Worm (Caenorhabditis elegans) whole organism, late embryonic: ENCODE results near the gene C45G9.9.
A peak's percentile ranks its signal among the peaks of the same experiment; 100 is the strongest.

Experiments
- C08G9.2 ChIP-seq: sonication (generic microtip); optimal IDR thresholded peaks from 2 replicates; lab custom pipeline; 2016; ENCODE audit warnings: mild to moderate bottlenecking, missing genetic modification characterization, moderate library complexity, missing compliant biosample characterization
- C38D4.7 ChIP-seq: fragments of 200-800 bp; sonication (Bioruptor generic); optimal IDR thresholded peaks from 2 replicates; lab custom pipeline; 2018; ENCODE audit warnings: mild to moderate bottlenecking, missing genetic modification characterization, moderate library complexity, missing compliant biosample characterization
- F13H6.1 ChIP-seq: sonication (generic microtip); optimal IDR thresholded peaks from 2 replicates; lab custom pipeline; 2016; ENCODE audit warnings: missing genetic modification characterization, missing compliant biosample characterization
- K09A11.1 ChIP-seq: sonication (generic microtip); optimal IDR thresholded peaks from 2 replicates; lab custom pipeline; 2017; ENCODE audit warnings: antibody characterized with exemption, mild to moderate bottlenecking, missing genetic modification characterization, missing compliant biosample characterization; ENCODE audit not compliant: insufficient read depth
- T23F11.4 ChIP-seq: fragments of 200-800 bp; sonication (Bioruptor generic); optimal IDR thresholded peaks from 2 replicates; lab custom pipeline; 2018; ENCODE audit warnings: mild to moderate bottlenecking, missing genetic modification characterization, missing compliant biosample characterization
- Y22D7AL.16 ChIP-seq: sonication (generic microtip); optimal IDR thresholded peaks from 2 replicates; lab custom pipeline; 2016; ENCODE audit warnings: missing genetic modification characterization, missing compliant biosample characterization
- ahr-1 ChIP-seq: sonication (generic microtip); optimal IDR thresholded peaks from 2 replicates; lab custom pipeline; 2016; ENCODE audit warnings: missing genetic modification characterization, missing compliant biosample characterization
- ama-1 ChIP-seq: fragments of 150-350 bp; optimal IDR thresholded peaks from 2 replicates; lab custom pipeline; 2014
- ceh-14 ChIP-seq: sonication (generic microtip); optimal IDR thresholded peaks from 2 replicates; lab custom pipeline; 2016; ENCODE audit warnings: missing genotype, missing genetic modification characterization, missing compliant biosample characterization
- ceh-18 ChIP-seq: sonication (generic microtip); optimal IDR thresholded peaks from 2 replicates; lab custom pipeline; 2016; ENCODE audit warnings: missing genetic modification characterization, missing compliant biosample characterization
- ceh-19 ChIP-seq: fragments of 200-800 bp; sonication (Bioruptor generic); optimal IDR thresholded peaks from 2 replicates; lab custom pipeline; 2018; ENCODE audit warnings: mild to moderate bottlenecking, missing genetic modification characterization, missing compliant biosample characterization
- ceh-24 ChIP-seq: sonication (generic microtip); optimal IDR thresholded peaks from 2 replicates; lab custom pipeline; 2016; ENCODE audit warnings: mild to moderate bottlenecking, missing genetic modification characterization, missing compliant biosample characterization
- ceh-31 ChIP-seq: sonication (generic microtip); optimal IDR thresholded peaks from 2 replicates; lab custom pipeline; 2016; ENCODE audit warnings: missing genetic modification characterization, missing compliant biosample characterization
- ceh-34 ChIP-seq: sonication (generic microtip); optimal IDR thresholded peaks from 2 replicates; lab custom pipeline; 2016; ENCODE audit warnings: mild to moderate bottlenecking, missing genetic modification characterization, missing compliant biosample characterization
- ceh-45 ChIP-seq: fragments of 200-800 bp; sonication (Bioruptor generic); IDR thresholded peaks from 2 replicates; pipeline ENCODE4 v1.3.6; 2022; ENCODE audit warnings: missing genetic modification reagents, missing genetic modification characterization, missing compliant biosample characterization
- ceh-6 ChIP-seq: fragments of 200-800 bp; sonication (Bioruptor generic); optimal IDR thresholded peaks from 2 replicates; lab custom pipeline; 2018; ENCODE audit warnings: mild to moderate bottlenecking, missing genetic modification characterization, missing compliant biosample characterization
- ceh-9 ChIP-seq: sonication (generic microtip); optimal IDR thresholded peaks from 2 replicates; lab custom pipeline; 2016; ENCODE audit warnings: mild to moderate bottlenecking, missing genetic modification characterization, inconsistent platforms, missing compliant biosample characterization
- che-1 ChIP-seq: sonication (generic microtip); optimal IDR thresholded peaks from 2 replicates; lab custom pipeline; 2016; ENCODE audit warnings: mild to moderate bottlenecking, missing genetic modification characterization, missing compliant biosample characterization
- dmd-4 ChIP-seq: sonication (generic microtip); optimal IDR thresholded peaks from 2 replicates; lab custom pipeline; 2016; ENCODE audit warnings: borderline replicate concordance, missing genetic modification characterization, missing compliant biosample characterization
- dve-1 ChIP-seq: sonication (generic microtip); optimal IDR thresholded peaks from 2 replicates; lab custom pipeline; 2017; ENCODE audit warnings: antibody characterized with exemption, mild to moderate bottlenecking, missing genetic modification characterization, missing compliant biosample characterization
- elt-2 ChIP-seq: sonication (generic microtip); optimal IDR thresholded peaks from 2 replicates; lab custom pipeline; 2016; ENCODE audit warnings: missing genetic modification reagents, missing genetic modification characterization, missing compliant biosample characterization
- ets-4 ChIP-seq: sonication (generic microtip); optimal IDR thresholded peaks from 2 replicates; lab custom pipeline; 2016; ENCODE audit warnings: missing genetic modification characterization, missing compliant biosample characterization
- eyg-1 ChIP-seq: sonication (generic microtip); optimal IDR thresholded peaks from 2 replicates; lab custom pipeline; 2016; ENCODE audit warnings: missing genotype, missing genetic modification characterization, missing compliant biosample characterization
- fax-1 ChIP-seq: sonication (generic microtip); optimal IDR thresholded peaks from 2 replicates; lab custom pipeline; 2016; ENCODE audit warnings: missing genotype, missing genetic modification characterization, missing compliant biosample characterization
- fkh-10 ChIP-seq: fragments of 150-350 bp; optimal IDR thresholded peaks from 2 replicates; lab custom pipeline; 2014; ENCODE audit warnings: missing biosample characterization, missing genetic modification reagents, missing genetic modification characterization
- fkh-6 ChIP-seq: sonication (generic microtip); optimal IDR thresholded peaks from 2 replicates; lab custom pipeline; 2016; ENCODE audit warnings: missing genetic modification characterization, missing compliant biosample characterization
- gmeb-2 ChIP-seq: sonication (generic microtip); optimal IDR thresholded peaks from 2 replicates; lab custom pipeline; 2016; ENCODE audit warnings: missing genetic modification characterization, inconsistent platforms, missing compliant biosample characterization
- hlh-13 ChIP-seq: fragments of 200-800 bp; sonication (Bioruptor generic); optimal IDR thresholded peaks from 2 replicates; lab custom pipeline; 2018; ENCODE audit warnings: mild to moderate bottlenecking, missing genetic modification characterization, missing compliant biosample characterization
- hlh-15 ChIP-seq: sonication (generic microtip); optimal IDR thresholded peaks from 2 replicates; lab custom pipeline; 2016; ENCODE audit warnings: missing genetic modification characterization, missing compliant biosample characterization
- hlh-30 ChIP-seq: sonication (generic microtip); optimal IDR thresholded peaks from 2 replicates; lab custom pipeline; 2017; ENCODE audit warnings: antibody characterized with exemption, missing genetic modification characterization, missing compliant biosample characterization; ENCODE audit not compliant: insufficient read depth
- hlh-6 ChIP-seq: sonication (generic microtip); optimal IDR thresholded peaks from 2 replicates; lab custom pipeline; 2016; ENCODE audit warnings: missing genotype, missing genetic modification characterization, missing compliant biosample characterization
- hlh-8 ChIP-seq: sonication (generic microtip); optimal IDR thresholded peaks from 2 replicates; lab custom pipeline; 2016; ENCODE audit warnings: missing genotype, missing genetic modification characterization, missing compliant biosample characterization
- lim-6 ChIP-seq: sonication (generic microtip); optimal IDR thresholded peaks from 2 replicates; lab custom pipeline; 2016; ENCODE audit warnings: missing genetic modification characterization, missing compliant biosample characterization
- lin-11 ChIP-seq: fragments of 200-800 bp; sonication (Bioruptor generic); optimal IDR thresholded peaks from 2 replicates; lab custom pipeline; 2018; ENCODE audit warnings: mild to moderate bottlenecking, missing genetic modification characterization, missing compliant biosample characterization
- madf-2 ChIP-seq: sonication (generic microtip); optimal IDR thresholded peaks from 2 replicates; lab custom pipeline; 2017; ENCODE audit warnings: missing genetic modification characterization, missing compliant biosample characterization
- mec-3 ChIP-seq: sonication (generic microtip); optimal IDR thresholded peaks from 2 replicates; lab custom pipeline; 2016; ENCODE audit warnings: borderline replicate concordance, missing genetic modification characterization, missing compliant biosample characterization
- nfya-1 ChIP-seq: sonication (generic microtip); optimal IDR thresholded peaks from 2 replicates; lab custom pipeline; 2017; ENCODE audit warnings: missing genetic modification characterization, mild to moderate bottlenecking, missing compliant biosample characterization, antibody characterized with exemption, moderate library complexity
- nhr-11 ChIP-seq: fragments of 150-350 bp; optimal IDR thresholded peaks from 2 replicates; lab custom pipeline; 2014; ENCODE audit warnings: missing biosample characterization, missing genetic modification characterization
- npax-4 ChIP-seq: sonication (generic microtip); optimal IDR thresholded peaks from 2 replicates; lab custom pipeline; 2016; ENCODE audit warnings: missing genetic modification characterization, missing compliant biosample characterization
- odd-2 ChIP-seq: sonication (generic microtip); optimal IDR thresholded peaks from 2 replicates; lab custom pipeline; 2017; ENCODE audit warnings: antibody characterized with exemption, mild to moderate bottlenecking, missing genetic modification characterization, missing compliant biosample characterization
- pag-3 ChIP-seq: sonication (generic microtip); optimal IDR thresholded peaks from 2 replicates; lab custom pipeline; 2016; ENCODE audit warnings: missing compliant biosample characterization, missing genetic modification characterization, borderline replicate concordance
- pax-1 ChIP-seq: fragments of 150-350 bp; optimal IDR thresholded peaks from 2 replicates; lab custom pipeline; 2014; ENCODE audit warnings: missing biosample characterization, missing genetic modification characterization
- pha-2 ChIP-seq: sonication (generic microtip); optimal IDR thresholded peaks from 2 replicates; lab custom pipeline; 2017; ENCODE audit warnings: mild to moderate bottlenecking, missing genetic modification characterization, missing compliant biosample characterization
- pha-4 ChIP-seq: fragments of 150-350 bp; optimal IDR thresholded peaks from 2 replicates; lab custom pipeline; 2018; ENCODE audit warnings: missing biosample characterization, missing genetic modification reagents, missing genetic modification characterization
- ref-2 ChIP-seq: sonication (generic microtip); optimal IDR thresholded peaks from 2 replicates; lab custom pipeline; 2016; ENCODE audit warnings: missing genetic modification characterization, missing compliant biosample characterization
- sdc-2 ChIP-seq: sonication (generic microtip); optimal IDR thresholded peaks from 2 replicates; lab custom pipeline; 2016; ENCODE audit warnings: missing genotype, missing genetic modification characterization, missing compliant biosample characterization
- sox-2 ChIP-seq: fragments of 200-800 bp; sonication (Bioruptor generic); IDR thresholded peaks from 2 replicates; pipeline ENCODE4 v1.3.6; 2022; ENCODE audit warnings: missing genetic modification reagents, missing genetic modification characterization, missing compliant biosample characterization
- syd-9 ChIP-seq: sonication (generic microtip); optimal IDR thresholded peaks from 2 replicates; lab custom pipeline; 2016; ENCODE audit warnings: mild to moderate bottlenecking, missing genetic modification characterization, moderate library complexity, missing compliant biosample characterization
- tbx-7 ChIP-seq: sonication (generic microtip); optimal IDR thresholded peaks from 2 replicates; lab custom pipeline; 2016; ENCODE audit warnings: missing genotype, missing genetic modification characterization, missing compliant biosample characterization
- ttx-3 ChIP-seq: sonication (generic microtip); optimal IDR thresholded peaks from 2 replicates; lab custom pipeline; 2016; ENCODE audit warnings: missing genetic modification reagents, missing genetic modification characterization, missing compliant biosample characterization
- unc-86 ChIP-seq: sonication (generic microtip); optimal IDR thresholded peaks from 2 replicates; lab custom pipeline; 2016; ENCODE audit warnings: missing genetic modification characterization, missing compliant biosample characterization
- zip-5 ChIP-seq: sonication (generic microtip); optimal IDR thresholded peaks from 2 replicates; lab custom pipeline; 2016; ENCODE audit warnings: missing genetic modification characterization, missing compliant biosample characterization
- ztf-16 ChIP-seq: sonication (generic microtip); optimal IDR thresholded peaks from 2 replicates; lab custom pipeline; 2017; ENCODE audit warnings: missing genetic modification characterization, missing compliant biosample characterization

C45G9.9 gene

ce11 chrIII:5068675-5069233, 13.1 kb upstream of the C45G9.9 start, which contains the start of the genes C45G9.11 and C45G9.2:
Gene C45G9.11 (minus strand): TSS chrIII:5068725.
Gene C45G9.2 (plus strand): TSS chrIII:5069066.
- TF ChIP-seq pag-3 (tag; lab: Kevin White, UChicago) = no peak
- no peak for TF ChIP-seq ama-1
- TF ChIP-seq ceh-19 (GFP tag; lab: Kevin White, UChicago) = no peak
- no peak for TF ChIP-seq ceh-45 (GFP tag; lab: Robert Waterston, UW)
- no peak for TF ChIP-seq T23F11.4
- TF ChIP-seq fkh-10 = no peak
- no peak for TF ChIP-seq pha-2 (tag; lab: Kevin White, UChicago)
- TF ChIP-seq tbx-7 (tag; lab: Kevin White, UChicago) = peak; percentile 93
- peak; percentile 96 for TF ChIP-seq ceh-31 (tag; lab: Kevin White, UChicago)
- peak; percentile 81 for TF ChIP-seq ref-2 (tag; lab: Kevin White, UChicago)
- no peak for TF ChIP-seq ttx-3 (tag; lab: Kevin White, UChicago)
- no peak for TF ChIP-seq pha-4 (tag; lab: Kevin White, UChicago)
- no peak for TF ChIP-seq hlh-15 (tag; lab: Kevin White, UChicago)
- no peak for TF ChIP-seq madf-2
- TF ChIP-seq Y22D7AL.16 (tag; lab: Kevin White, UChicago) = no peak
- peak; percentile 8 for TF ChIP-seq ztf-16 (tag; lab: Kevin White, UChicago)
- peak; percentile 99 for TF ChIP-seq ets-4
- TF ChIP-seq syd-9 (tag; lab: Kevin White, UChicago) = peak; percentile 44
- TF ChIP-seq nhr-11 (tag; lab: Kevin White, UChicago) = no peak
- no peak for TF ChIP-seq ceh-24
- TF ChIP-seq hlh-8 (tag; lab: Kevin White, UChicago) = peak; percentile 89
- TF ChIP-seq zip-5 (tag; lab: Kevin White, UChicago) = peak; percentile 81
- TF ChIP-seq eyg-1 = no peak
- no peak for TF ChIP-seq ceh-6
- TF ChIP-seq npax-4 (tag; lab: Kevin White, UChicago) = no peak
- TF ChIP-seq ceh-18 (tag; lab: Kevin White, UChicago) = no peak
- TF ChIP-seq lin-11 = no peak
- TF ChIP-seq C08G9.2 (tag; lab: Kevin White, UChicago) = peak; percentile 96
- TF ChIP-seq odd-2 (tag; lab: Kevin White, UChicago) = no peak
- peak; percentile 28 for TF ChIP-seq sdc-2 (tag; lab: Kevin White, UChicago)
- peak; percentile 60 for TF ChIP-seq ahr-1 (tag; lab: Kevin White, UChicago)
- TF ChIP-seq ceh-14 (tag; lab: Kevin White, UChicago) = peak; percentile 59
- no peak for TF ChIP-seq hlh-6 (tag; lab: Kevin White, UChicago)
- no peak for TF ChIP-seq ceh-9 (tag; lab: Kevin White, UChicago)
- no peak for TF ChIP-seq fkh-6 (tag; lab: Kevin White, UChicago)
- TF ChIP-seq dmd-4 = no peak
- TF ChIP-seq hlh-13 (GFP tag; lab: Kevin White, UChicago) = no peak
- TF ChIP-seq unc-86 (tag; lab: Kevin White, UChicago) = no peak
- no peak for TF ChIP-seq nfya-1 (tag; lab: Kevin White, UChicago)
- TF ChIP-seq pax-1 = peak; percentile 21
- TF ChIP-seq C38D4.7 = no peak
- TF ChIP-seq lim-6 (tag; lab: Kevin White, UChicago) = peak; percentile 70
- TF ChIP-seq elt-2 (tag; lab: Kevin White, UChicago) = peak; percentile 41
- peak; percentile 47 for TF ChIP-seq ceh-34 (tag; lab: Kevin White, UChicago)
- peak; percentile 68 for TF ChIP-seq mec-3
- peak; percentile 19 for TF ChIP-seq fax-1
- TF ChIP-seq dve-1 (tag; lab: Kevin White, UChicago) = no peak
- TF ChIP-seq F13H6.1 = peak; percentile 45
- TF ChIP-seq K09A11.1 (tag; lab: Kevin White, UChicago) = no peak
- no peak for TF ChIP-seq gmeb-2 (tag; lab: Kevin White, UChicago)
- no peak for TF ChIP-seq che-1 (tag; lab: Kevin White, UChicago)
- no peak for TF ChIP-seq hlh-30 (tag; lab: Kevin White, UChicago)
- no peak for TF ChIP-seq sox-2 (GFP tag; lab: Robert Waterston, UW)
